Fruit fly (Drosophila melanogaster) whole organism, embryonic: ENCODE data around the gene CG11350.

Experiments used
- Awh ChIP-seq: fragments of 200-800 bp; sonication (Bioruptor generic); IDR thresholded peaks from 2 replicates; pipeline ENCODE4, ENCODE4 v1.3.6; 2022; ENCODE audit warnings: missing biosample characterization, missing genetic modification characterization
- B-H1 ChIP-seq: fragments of 200-800 bp; sonication (Bioruptor generic); IDR thresholded peaks from 3 replicates; pipeline ENCODE4 v1.3.6; 2022; ENCODE audit warnings: missing biosample characterization, missing genetic modification characterization
- CG10431 ChIP-seq: fragments of 200-800 bp; sonication (Bioruptor generic); optimal IDR thresholded peaks from 3 replicates; lab custom pipeline; 2018; ENCODE audit warnings: missing biosample characterization, mild to moderate bottlenecking, missing genetic modification characterization
- CG10565 ChIP-seq: fragments of 200-800 bp; sonication (Bioruptor generic); optimal IDR thresholded peaks from 3 replicates; lab custom pipeline; 2016; ENCODE audit warnings: missing biosample characterization, mild to moderate bottlenecking, missing genetic modification characterization
- CG11560 ChIP-seq: fragments of 200-800 bp; sonication (Bioruptor generic); IDR thresholded peaks from 3 replicates; pipeline ENCODE4 v1.3.6; 2022; ENCODE audit warnings: missing biosample characterization, missing genetic modification characterization
- CG12071 ChIP-seq: fragments of 200-800 bp; sonication (Bioruptor generic); optimal IDR thresholded peaks from 3 replicates; lab custom pipeline; 2018; ENCODE audit warnings: missing biosample characterization, mild to moderate bottlenecking, missing genetic modification characterization
- CG12744 ChIP-seq: fragments of 200-800 bp; sonication (Bioruptor generic); optimal IDR thresholded peaks from 2 replicates; lab custom pipeline; 2016; ENCODE audit warnings: missing biosample characterization, missing genetic modification characterization
- CG12769 ChIP-seq: fragments of 200-800 bp; sonication (Bioruptor generic); optimal IDR thresholded peaks from 2 replicates; lab custom pipeline; 2019; ENCODE audit warnings: missing biosample characterization, mild to moderate bottlenecking, missing genetic modification characterization, moderate library complexity
- CG13123 ChIP-seq: fragments of 200-800 bp; sonication (Bioruptor generic); optimal IDR thresholded peaks from 2 replicates; lab custom pipeline; 2016; ENCODE audit warnings: missing biosample characterization, missing genetic modification characterization
- CG14050 ChIP-seq: fragments of 200-800 bp; sonication (Bioruptor generic); IDR thresholded peaks from 3 replicates; pipeline ENCODE4 v1.3.6; 2022; ENCODE audit warnings: missing biosample characterization, missing genetic modification characterization
- CG2199 ChIP-seq: fragments of 200-800 bp; sonication (Bioruptor generic); IDR thresholded peaks from 3 replicates; pipeline ENCODE4 v1.3.6; 2022; ENCODE audit warnings: missing biosample characterization, missing genetic modification characterization
- CG30020 ChIP-seq: fragments of 200-800 bp; optimal IDR thresholded peaks from 2 replicates; lab custom pipeline; 2019; ENCODE audit warnings: missing biosample characterization, mild to moderate bottlenecking, missing genetic modification characterization, moderate library complexity
- CG31441 ChIP-seq: fragments of 200-800 bp; sonication (Bioruptor generic); IDR thresholded peaks from 2 replicates; pipeline ENCODE4 v1.3.6; 2022; ENCODE audit warnings: missing biosample characterization, missing genetic modification characterization
- CG34376 ChIP-seq: fragments of 200-800 bp; sonication (Bioruptor generic); optimal IDR thresholded peaks from 2 replicates; lab custom pipeline; 2018; ENCODE audit warnings: missing biosample characterization, mild to moderate bottlenecking, missing genetic modification characterization
- CG4404 ChIP-seq: fragments of 200-800 bp; sonication (Bioruptor generic); IDR thresholded peaks from 2 replicates; pipeline ENCODE4 v1.3.6; 2022; ENCODE audit warnings: missing biosample characterization, missing genetic modification characterization
- CG4617 ChIP-seq: fragments of 200-800 bp; sonication (Bioruptor generic); optimal IDR thresholded peaks from 3 replicates; lab custom pipeline; 2016; ENCODE audit warnings: missing biosample characterization, missing genetic modification characterization, borderline replicate concordance
- CG5245 ChIP-seq: fragments of 200-800 bp; sonication (Bioruptor generic); optimal IDR thresholded peaks from 3 replicates; lab custom pipeline; 2016; ENCODE audit warnings: missing biosample characterization, missing genetic modification characterization
- CG6791 ChIP-seq: fragments of 200-800 bp; sonication (Bioruptor generic); IDR thresholded peaks from 3 replicates; pipeline ENCODE4 v1.3.6; 2022; ENCODE audit warnings: missing biosample characterization, missing genetic modification characterization; ENCODE audit not compliant: partially characterized antibody
- CG6854 ChIP-seq: fragments of 200-800 bp; sonication (Bioruptor generic); optimal IDR thresholded peaks from 3 replicates; lab custom pipeline; 2017; ENCODE audit warnings: missing biosample characterization, mild to moderate bottlenecking, missing genetic modification characterization
- CG7839 ChIP-seq: fragments of 200-800 bp; sonication (Bioruptor generic); optimal IDR thresholded peaks from 3 replicates; lab custom pipeline; 2018; ENCODE audit warnings: missing biosample characterization, mild to moderate bottlenecking, missing genetic modification characterization, moderate library complexity
- CG8290 ChIP-seq, 3 experiments: fragments of 200-800 bp; sonication (Bioruptor generic); optimal IDR thresholded peaks; 2 replicates each; lab custom pipeline; 2016 to 2019; ENCODE audit warnings: missing biosample characterization in 3 of 3, missing genetic modification characterization in 3 of 3, mild to moderate bottlenecking in 2 of 3, moderate library complexity in 1 of 3
- Dek ChIP-seq: fragments of 200-800 bp; sonication (Bioruptor generic); optimal IDR thresholded peaks from 3 replicates; lab custom pipeline; 2019; ENCODE audit warnings: missing biosample characterization, mild to moderate bottlenecking, missing genetic modification characterization, moderate library complexity
- Doc2 ChIP-seq: fragments of 200-800 bp; sonication (Bioruptor generic); IDR thresholded peaks from 2 replicates; pipeline ENCODE4 v1.3.6; 2022; ENCODE audit warnings: missing biosample characterization, missing genetic modification characterization
- Ets65A ChIP-seq: fragments of 200-800 bp; sonication (Bioruptor generic); peaks from one replicate; lab custom pipeline; 2016; ENCODE audit warnings: missing biosample characterization, missing genetic modification characterization
- HLH3B ChIP-seq: fragments of 200-800 bp; sonication (Bioruptor generic); IDR thresholded peaks from 2 replicates; pipeline ENCODE4 v1.3.6; 2022; ENCODE audit warnings: missing biosample characterization, missing genetic modification characterization
- Hr78 ChIP-seq, 2 experiments: fragments of 200-800 bp in 1 of 2; fragments of >200 bp in 1 of 2; sonication (Bioruptor generic) in 1 of 2; optimal IDR thresholded peaks; 2 replicates each; lab custom pipeline; 2017 to 2019; ENCODE audit warnings: missing biosample characterization in 2 of 2, missing genetic modification characterization in 2 of 2, mild to moderate bottlenecking in 1 of 2, moderate library complexity in 1 of 2
- Jarid2 ChIP-seq: fragments of 200-800 bp; sonication (Bioruptor generic); optimal IDR thresholded peaks from 3 replicates; lab custom pipeline; 2017; ENCODE audit warnings: mild to moderate bottlenecking, missing biosample characterization, missing genetic modification reagents, missing genetic modification characterization
- Nf-YA ChIP-seq: fragments of 200-800 bp; sonication (Bioruptor generic); IDR thresholded peaks from 2 replicates; pipeline ENCODE4 v1.3.6; 2022; ENCODE audit warnings: missing biosample characterization, missing genetic modification characterization
- Oli ChIP-seq: fragments of 200-800 bp; sonication (Bioruptor generic); optimal IDR thresholded peaks from 2 replicates; lab custom pipeline; 2018; ENCODE audit warnings: missing biosample characterization, mild to moderate bottlenecking, missing genetic modification characterization, moderate library complexity
- Ptx1 ChIP-seq: fragments of 200-800 bp; sonication (Bioruptor generic); IDR thresholded peaks from 2 replicates; pipeline ENCODE4 v1.3.6; 2022; ENCODE audit warnings: missing biosample characterization, missing genetic modification characterization
- Ravus ChIP-seq: fragments of 200-800 bp; sonication (Bioruptor generic); IDR thresholded peaks from 2 replicates; pipeline ENCODE4 v1.3.6; 2022; ENCODE audit warnings: missing biosample characterization, missing genetic modification characterization
- YL-1 ChIP-seq: fragments of 200-800 bp; sonication (Bioruptor generic); optimal IDR thresholded peaks from 3 replicates; lab custom pipeline; 2017; ENCODE audit warnings: missing biosample characterization, mild to moderate bottlenecking, missing genetic modification characterization
- ac ChIP-seq: fragments of 200-800 bp; sonication (Bioruptor generic); optimal IDR thresholded peaks from 3 replicates; lab custom pipeline; 2017; ENCODE audit warnings: missing biosample characterization, mild to moderate bottlenecking, missing genetic modification characterization
- chinmo ChIP-seq: fragments of 200-800 bp; sonication (Bioruptor generic); IDR thresholded peaks from 4 replicates; pipeline ENCODE4 v1.3.6; 2022; ENCODE audit warnings: missing biosample characterization, missing genetic modification characterization; ENCODE audit not compliant: partially characterized antibody
- corto ChIP-seq: fragments of 200-800 bp; sonication (Bioruptor generic); optimal IDR thresholded peaks from 2 replicates; lab custom pipeline; 2016; ENCODE audit warnings: missing biosample characterization, mild to moderate bottlenecking, missing genetic modification characterization, moderate library complexity
- dimm ChIP-seq: fragments of 200-800 bp; sonication (Bioruptor generic); IDR thresholded peaks from 2 replicates; pipeline ENCODE4 v1.3.6; 2022; ENCODE audit warnings: missing biosample characterization, missing genetic modification characterization
- fd3F ChIP-seq: fragments of 200-800 bp; sonication (Bioruptor generic); optimal IDR thresholded peaks from 2 replicates; lab custom pipeline; 2018; ENCODE audit warnings: missing biosample characterization, mild to moderate bottlenecking, missing genetic modification characterization, moderate library complexity
- fu2 ChIP-seq: fragments of 200-800 bp; sonication (Bioruptor generic); optimal IDR thresholded peaks from 2 replicates; lab custom pipeline; 2016; ENCODE audit warnings: missing biosample characterization, missing genetic modification characterization
- gcm ChIP-seq: fragments of 200-800 bp; sonication (Bioruptor generic); optimal IDR thresholded peaks from 2 replicates; lab custom pipeline; 2019; ENCODE audit warnings: missing biosample characterization, mild to moderate bottlenecking, missing genetic modification characterization, moderate library complexity
- gsb-n ChIP-seq: fragments of 200-800 bp; sonication (Bioruptor generic); optimal IDR thresholded peaks from 3 replicates; lab custom pipeline; 2018; ENCODE audit warnings: missing biosample characterization, mild to moderate bottlenecking, missing genetic modification characterization
- her ChIP-seq: fragments of 200-800 bp; sonication (Bioruptor generic); optimal IDR thresholded peaks from 2 replicates; lab custom pipeline; 2016; ENCODE audit warnings: missing biosample characterization, missing genetic modification characterization
- kah ChIP-seq: fragments of 200-800 bp; sonication (Bioruptor generic); optimal IDR thresholded peaks from 2 replicates; lab custom pipeline; 2018; ENCODE audit warnings: missing biosample characterization, mild to moderate bottlenecking, missing genetic modification characterization
- ken ChIP-seq: fragments of 200-800 bp; sonication (Bioruptor generic); IDR thresholded peaks from 3 replicates; pipeline ENCODE4 v1.3.6; 2022; ENCODE audit warnings: missing biosample characterization, missing genetic modification characterization
- lmd ChIP-seq: fragments of 200-800 bp; sonication (Bioruptor generic); IDR thresholded peaks from 2 replicates; pipeline ENCODE4 v1.3.6; 2022; ENCODE audit warnings: missing biosample characterization, missing genetic modification characterization
- lola ChIP-seq, 3 experiments: fragments of >200 bp in 2 of 3; fragments of 200-800 bp in 1 of 3; sonication (Bioruptor generic) in 1 of 3; optimal IDR thresholded peaks; 2 replicates each; lab custom pipeline; 2017 to 2019; ENCODE audit warnings: missing biosample characterization in 3 of 3, missing genetic modification characterization in 3 of 3, mild to moderate bottlenecking in 1 of 3, moderate library complexity in 1 of 3
- pb ChIP-seq: fragments of 200-800 bp; sonication (Bioruptor generic); optimal IDR thresholded peaks from 3 replicates; lab custom pipeline; 2016; ENCODE audit warnings: missing biosample characterization, missing genetic modification characterization
- pros ChIP-seq: fragments of 200-800 bp; sonication (Bioruptor generic); optimal IDR thresholded peaks from 3 replicates; lab custom pipeline; 2019; ENCODE audit warnings: missing biosample characterization, mild to moderate bottlenecking, missing genetic modification characterization, moderate library complexity
- psq ChIP-seq: fragments of 200-800 bp; sonication (Bioruptor generic); optimal IDR thresholded peaks from 2 replicates; lab custom pipeline; 2017; ENCODE audit warnings: missing biosample characterization, missing genetic modification characterization
- sob ChIP-seq: fragments of 200-800 bp; sonication (Bioruptor generic); IDR thresholded peaks from 2 replicates; pipeline ENCODE4 v1.3.6; 2022; ENCODE audit warnings: missing biosample characterization, missing genetic modification characterization
- sr ChIP-seq: fragments of 200-800 bp; sonication (Bioruptor generic); IDR thresholded peaks from 3 replicates; pipeline ENCODE4 v1.3.6; 2022; ENCODE audit warnings: missing biosample characterization, missing genetic modification characterization
- twi ChIP-seq: fragments of 200-800 bp; optimal IDR thresholded peaks from 2 replicates; lab custom pipeline; 2019; ENCODE audit warnings: missing biosample characterization, mild to moderate bottlenecking, missing genetic modification characterization, moderate library complexity

The CG11350 gene

DNA sequence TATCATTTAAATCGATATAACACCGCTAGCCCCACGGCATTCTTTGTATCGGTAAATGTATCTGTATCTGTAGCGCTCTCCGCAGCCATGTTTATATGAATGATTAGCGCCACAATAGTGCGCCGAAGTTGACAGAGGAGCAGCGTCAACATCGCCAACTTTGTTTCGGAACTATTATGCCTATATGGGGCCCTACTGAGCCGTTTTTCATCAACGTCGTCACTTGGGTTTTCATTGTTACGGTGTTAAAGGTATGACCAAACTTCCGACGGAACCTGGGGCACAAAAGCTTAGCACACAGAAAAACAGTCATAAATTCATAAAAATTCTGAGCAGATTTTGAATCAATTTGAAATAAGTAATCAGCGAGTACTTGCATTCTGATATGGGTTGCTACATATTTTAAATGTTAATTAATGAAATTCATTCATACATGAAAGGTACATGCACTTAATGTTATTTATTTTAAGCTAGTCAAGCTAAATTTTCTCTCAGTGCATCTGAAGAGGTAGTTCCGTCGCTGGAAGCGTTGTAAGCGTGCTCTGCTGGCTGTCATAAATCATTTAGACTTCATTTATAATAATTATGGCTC lies 21.1 kb upstream of the CG11350 start, which contains the start of gene CG15023 (continued):
- TF ChIP-seq Nf-YA (GFP tag; lab: Robert Waterston, UW) (no peak), CG31441 (GFP tag; lab: Robert Waterston, UW) (0 out of 2 replicates have a peak, but pooled peaks have one; percentile 26), gcm (GFP tag; lab: Kevin White, UChicago) (no peak), CG11560 (no peak), Jarid2 (no peak), ken (no peak), corto (GFP tag; lab: Kevin White, UChicago) (no peak), gsb-n (no peak), Oli (peak; percentile 43), psq (GFP tag; lab: Kevin White, UChicago) (no peak), CG12744 (GFP tag; lab: Kevin White, UChicago) (no peak), CG2199 (GFP tag; lab: Robert Waterston, UW) (no peak), YL-1 (GFP tag; lab: Kevin White, UChicago) (no peak), Awh (GFP tag; lab: Robert Waterston, UW) (no peak), pb (GFP tag; lab: Kevin White, UChicago) (no peak), HLH3B (GFP tag; lab: Robert Waterston, UW) (no peak), CG6854 (GFP tag; lab: Kevin White, UChicago) (no peak), Dek (tag; lab: Kevin White, UChicago) (no peak), CG34376 (GFP tag; lab: Kevin White, UChicago) (no peak), fu2 (GFP tag; lab: Kevin White, UChicago) (no peak), Ravus (GFP tag; lab: Robert Waterston, UW) (no peak), kah (GFP tag; lab: Kevin White, UChicago) (no peak), dimm (no peak), Doc2 (GFP tag; lab: Robert Waterston, UW) (no peak), CG5245 (GFP tag; lab: Kevin White, UChicago) (no peak), CG4617 (GFP tag; lab: Kevin White, UChicago) (no peak), CG10565 (GFP tag; lab: Kevin White, UChicago) (no peak), CG6791 (GFP tag; lab: Robert Waterston, UW) (no peak), Ptx1 (peak; percentile 46), CG7839 (tag; lab: Kevin White, UChicago) (peak; percentile 39), CG12071 (no peak), lola (GFP tag; optimal IDR thresholded peaks at IDR 0.05; lab: Kevin White, UChicago) (no peak), lmd (GFP tag; lab: Robert Waterston, UW) (peak; percentile 42; the same call in 1 of the 2 replicates), CG10431 (GFP tag; lab: Kevin White, UChicago) (no peak), CG4404 (GFP tag; lab: Robert Waterston, UW) (no peak), fd3F (GFP tag; lab: Kevin White, UChicago) (no peak)

DNA sequence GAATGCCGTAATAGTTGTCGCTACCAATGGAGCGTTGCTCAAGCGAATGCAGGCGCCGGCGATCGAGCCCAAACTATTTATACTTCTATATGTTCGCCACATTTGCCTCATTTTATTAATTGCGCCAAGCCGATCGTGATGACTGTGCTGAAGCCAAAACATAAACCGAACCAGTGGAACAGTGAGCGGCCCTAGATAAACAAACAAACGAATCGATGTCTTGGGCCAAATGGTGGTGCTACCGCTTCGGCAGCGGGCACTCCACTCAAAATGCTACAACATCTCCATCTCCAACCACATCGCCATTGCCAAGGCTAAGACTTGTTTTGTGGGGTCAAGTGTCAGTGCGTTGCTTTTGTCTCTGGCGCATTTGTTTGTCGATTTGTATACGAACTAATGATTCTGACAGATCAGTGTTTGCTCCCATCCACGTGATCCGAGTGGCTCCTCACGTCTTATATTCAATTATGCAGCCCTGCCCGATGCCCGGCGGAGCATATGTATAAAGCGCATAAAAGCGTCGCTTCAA lies 18.8 kb upstream of the CG11350 start, which contains the start of gene CG15024:
Gene CG15024, minus strand, starts transcription at position 51 of the 529 bp plus-strand sequence.
- TF ChIP-seq sob (GFP tag; lab: Robert Waterston, UW) (no peak), pros (GFP tag; lab: Kevin White, UChicago) (peak; percentile 83), Hr78 (GFP tag; optimal IDR thresholded peaks at IDR 0.05; lab: Kevin White, UChicago) (peak in 1 of 2 experiments; percentile 78), CG13123 (GFP tag; lab: Kevin White, UChicago) (no peak), CG30020 (tag; lab: Kevin White, UChicago) (no peak), sr (GFP tag; lab: Robert Waterston, UW) (no peak), CG12769 (tag; lab: Kevin White, UChicago) (peak; percentile 1), her (GFP tag; lab: Kevin White, UChicago) (no peak), chinmo (GFP tag; lab: Robert Waterston, UW) (peak; percentile 92; the same call in 2 of the 4 replicates), CG14050 (GFP tag; lab: Robert Waterston, UW) (no peak), twi (tag; lab: Kevin White, UChicago) (no peak), Ets65A (GFP tag; lab: Kevin White, UChicago) (no peak), B-H1 (GFP tag; lab: Robert Waterston, UW) (no peak), CG8290 (GFP tag; optimal IDR thresholded peaks at IDR 0.05; lab: Kevin White, UChicago) (no peak), CG8290 (tag; optimal IDR thresholded peaks at IDR 0.05; lab: Kevin White, UChicago) (peak in 1 of 2 experiments; percentile 24), ac (GFP tag; lab: Kevin White, UChicago) (no peak)
